Fruit fly (Drosophila melanogaster) whole organism, wandering third instar larva: ENCODE data around the gene Ldaf1.

Experiments
- Abd-B ChIP-seq: fragments of >200 bp; optimal IDR thresholded peaks from 2 replicates; lab custom pipeline; 2017; ENCODE audit warnings: missing biosample characterization, missing genetic modification characterization
- CG32264 ChIP-seq: fragments of 200-800 bp; sonication (Bioruptor generic); optimal IDR thresholded peaks from 2 replicates; lab custom pipeline; 2016; ENCODE audit warnings: missing biosample characterization, missing genetic modification characterization
- CG9705 ChIP-seq: fragments of 200-800 bp; sonication (Bioruptor generic); optimal IDR thresholded peaks from 2 replicates; lab custom pipeline; 2018; ENCODE audit warnings: missing biosample characterization, mild to moderate bottlenecking, missing genetic modification characterization
- CrebA ChIP-seq: fragments of 200-800 bp; sonication (Bioruptor generic); optimal IDR thresholded peaks from 2 replicates; lab custom pipeline; 2016; ENCODE audit warnings: missing biosample characterization, mild to moderate bottlenecking, missing genetic modification characterization, borderline replicate concordance
- Dfd ChIP-seq: fragments of >200 bp; optimal IDR thresholded peaks from 2 replicates; lab custom pipeline; 2017; ENCODE audit warnings: missing biosample characterization, missing genetic modification characterization
- Dif ChIP-seq: fragments of 200-275, 200-300 bp; sonication (Bioruptor generic); optimal IDR thresholded peaks from 2 replicates; lab custom pipeline; 2018; ENCODE audit warnings: missing biosample characterization, missing genetic modification characterization; ENCODE audit not compliant: partially characterized antibody
- GATAd ChIP-seq: sonication (Bioruptor generic); optimal IDR thresholded peaks from 2 replicates; lab custom pipeline; 2016; ENCODE audit warnings: missing biosample characterization, missing genetic modification characterization
- HLH106 ChIP-seq: fragments of 200-800 bp; optimal IDR thresholded peaks from 3 replicates; lab custom pipeline; 2019; ENCODE audit warnings: missing biosample characterization, mild to moderate bottlenecking, missing genetic modification characterization, moderate library complexity
- Hnf4 ChIP-seq: fragments of 200-800 bp; sonication (Bioruptor generic); optimal IDR thresholded peaks from 2 replicates; lab custom pipeline; 2016; ENCODE audit warnings: missing biosample characterization, mild to moderate bottlenecking, missing genetic modification characterization
- Hr78 ChIP-seq: fragments of >200 bp; optimal IDR thresholded peaks from 2 replicates; lab custom pipeline; 2017; ENCODE audit warnings: missing biosample characterization, missing genetic modification characterization
- Hr83 ChIP-seq: fragments of 200-300 bp; sonication (Bioruptor generic); optimal IDR thresholded peaks from 2 replicates; lab custom pipeline; 2016; ENCODE audit warnings: missing biosample characterization, mild to moderate bottlenecking, missing genetic modification characterization, moderate library complexity; ENCODE audit not compliant: poor library complexity, severe bottlenecking
- Jra ChIP-seq: sonication (Bioruptor generic); optimal IDR thresholded peaks from 2 replicates; lab custom pipeline; 2016; ENCODE audit warnings: missing biosample characterization, missing genetic modification characterization
- Mio ChIP-seq: sonication (Bioruptor generic); optimal IDR thresholded peaks from 2 replicates; lab custom pipeline; 2016; ENCODE audit warnings: missing biosample characterization, missing genetic modification characterization
- Myc ChIP-seq: fragments of >200 bp; optimal IDR thresholded peaks from 2 replicates; lab custom pipeline; 2017
- N ChIP-seq: fragments of >200 bp; optimal IDR thresholded peaks from 2 replicates; lab custom pipeline; 2018; ENCODE audit warnings: missing biosample characterization, missing external identifiers, missing genetic modification characterization
- Rel ChIP-seq, 2 experiments: fragments of 200-800 bp; sonication (Bioruptor generic) in 1 of 2; optimal IDR thresholded peaks; 2 replicates in 1 of 2; 3 replicates in 1 of 2; lab custom pipeline; 2016 to 2019; ENCODE audit warnings: mild to moderate bottlenecking in 2 of 2, missing biosample characterization in 2 of 2, missing genetic modification characterization in 2 of 2, moderate library complexity in 1 of 2
- Sp1 ChIP-seq: fragments of 200-800 bp; sonication (Bioruptor generic); optimal IDR thresholded peaks from 3 replicates; lab custom pipeline; 2019; ENCODE audit warnings: missing biosample characterization, mild to moderate bottlenecking, missing genetic modification characterization, moderate library complexity
- Vsx2 ChIP-seq: fragments of 200-300, 225-300 bp; sonication (Bioruptor generic); optimal IDR thresholded peaks from 2 replicates; lab custom pipeline; 2018; ENCODE audit warnings: missing biosample characterization, missing genetic modification characterization; ENCODE audit not compliant: partially characterized antibody
- br ChIP-seq: fragments of 200-800 bp; sonication (Bioruptor generic); optimal IDR thresholded peaks from 2 replicates; lab custom pipeline; 2016; ENCODE audit warnings: missing biosample characterization, missing genetic modification characterization
- dl ChIP-seq, 2 experiments: fragments of 175-275, 200-275 bp in 1 of 2; fragments of 200-275 bp in 1 of 2; sonication (Bioruptor generic); optimal IDR thresholded peaks; lab custom pipeline; 2018; ENCODE audit warnings: mild to moderate bottlenecking in 2 of 2, missing biosample characterization in 2 of 2, missing genetic modification characterization in 2 of 2, moderate library complexity in 2 of 2; ENCODE audit not compliant: partially characterized antibody in 2 of 2, insufficient read depth in 1 of 2
- dsf ChIP-seq: sonication (Bioruptor generic); optimal IDR thresholded peaks from 2 replicates; lab custom pipeline; 2016; ENCODE audit warnings: missing biosample characterization, missing genetic modification characterization, borderline replicate concordance
- ey ChIP-seq: fragments of 200-800 bp; sonication (Bioruptor generic); optimal IDR thresholded peaks from 2 replicates; lab custom pipeline; 2016; ENCODE audit warnings: missing biosample characterization, missing genetic modification characterization
- foxo ChIP-seq, 2 experiments: fragments of 200-800 bp; sonication (Bioruptor generic); optimal IDR thresholded peaks; 2 replicates in 1 of 2; 3 replicates in 1 of 2; lab custom pipeline; 2016 to 2017; ENCODE audit warnings: missing biosample characterization in 2 of 2, missing genetic modification characterization in 2 of 2
- fru ChIP-seq: fragments of 200-800 bp; sonication (Bioruptor generic); optimal IDR thresholded peaks from 3 replicates; lab custom pipeline; 2016; ENCODE audit warnings: missing biosample characterization, mild to moderate bottlenecking, missing genetic modification characterization
- h ChIP-seq: fragments of 200-800 bp; sonication (Bioruptor generic); optimal IDR thresholded peaks from 3 replicates; lab custom pipeline; 2016; ENCODE audit warnings: missing biosample characterization, mild to moderate bottlenecking, missing genetic modification characterization
- jim ChIP-seq: fragments of 175-275, 200-325 bp; sonication (Bioruptor generic); optimal IDR thresholded peaks from 2 replicates; lab custom pipeline; 2016; ENCODE audit warnings: missing biosample characterization, mild to moderate bottlenecking, missing genetic modification characterization
- lola ChIP-seq: fragments of >200 bp; optimal IDR thresholded peaks from 2 replicates; lab custom pipeline; 2017; ENCODE audit warnings: missing biosample characterization, missing genetic modification characterization
- psq ChIP-seq: fragments of 200-800 bp; sonication (Bioruptor generic); optimal IDR thresholded peaks from 3 replicates; lab custom pipeline; 2017; ENCODE audit warnings: missing biosample characterization, mild to moderate bottlenecking, missing genetic modification characterization, moderate library complexity
- rgr ChIP-seq: fragments of 200-800 bp; sonication (Bioruptor generic); optimal IDR thresholded peaks from 3 replicates; lab custom pipeline; 2016; ENCODE audit warnings: missing biosample characterization, mild to moderate bottlenecking, missing genetic modification characterization
- sage ChIP-seq: fragments of 200-800 bp; sonication (Bioruptor generic); optimal IDR thresholded peaks from 2 replicates; lab custom pipeline; 2016; ENCODE audit warnings: missing biosample characterization, mild to moderate bottlenecking, missing genetic modification characterization
- sv ChIP-seq: fragments of 200-800 bp; sonication (Bioruptor generic); optimal IDR thresholded peaks from 3 replicates; lab custom pipeline; 2016; ENCODE audit warnings: missing biosample characterization, missing genetic modification characterization
- tai ChIP-seq: sonication (Bioruptor generic); optimal IDR thresholded peaks from 2 replicates; lab custom pipeline; 2016; ENCODE audit warnings: missing biosample characterization, missing genetic modification characterization
- usp ChIP-seq: fragments of >200 bp; optimal IDR thresholded peaks from 2 replicates; lab custom pipeline; 2017; ENCODE audit warnings: missing biosample characterization, missing genetic modification characterization
- woc ChIP-seq: sonication (Bioruptor generic); optimal IDR thresholded peaks from 2 replicates; lab custom pipeline; 2016; ENCODE audit warnings: missing biosample characterization, mild to moderate bottlenecking, missing genetic modification characterization

The Ldaf1 gene

dm6 chrX:1903968-1904367 lies 2.3 kb upstream of the Ldaf1 start:
- TF ChIP-seq lola (no peak), GATAd (GFP tag; lab: Kevin White, UChicago) (no peak), Rel (GFP tag; optimal IDR thresholded peaks at IDR 0.05; lab: Kevin White, UChicago) (no peak), Rel (tag; optimal IDR thresholded peaks at IDR 0.05; lab: Kevin White, UChicago) (no peak), fru (no peak), N (GFP tag; lab: Kevin White, UChicago) (no peak), Mio (GFP tag; lab: Kevin White, UChicago) (no peak), psq (GFP tag; lab: Kevin White, UChicago) (no peak), tai (GFP tag; lab: Kevin White, UChicago) (no peak)

dm6 chrX:1903077-1903476 lies 1.4 kb upstream of the Ldaf1 start, which contains the start of gene CG32801:
Gene CG32801, minus strand, starts transcription at chrX:1903177.
- TF ChIP-seq Myc (lab: Kevin White, UChicago), result no peak
- no peak for TF ChIP-seq Hr78
- TF ChIP-seq ey (GFP tag; lab: Kevin White, UChicago), result no peak
- TF ChIP-seq psq (GFP tag; lab: Kevin White, UChicago), result no peak
- no peak for TF ChIP-seq Rel (GFP tag; optimal IDR thresholded peaks at IDR 0.05; lab: Kevin White, UChicago)
- TF ChIP-seq Rel (tag; optimal IDR thresholded peaks at IDR 0.05; lab: Kevin White, UChicago), result no peak
- no peak for TF ChIP-seq Dfd (GFP tag; lab: Kevin White, UChicago)
- no peak for TF ChIP-seq sv (GFP tag; lab: Kevin White, UChicago)
- no peak for TF ChIP-seq Jra (GFP tag; lab: Kevin White, UChicago)
- TF ChIP-seq N (GFP tag; lab: Kevin White, UChicago), result no peak
- no peak for TF ChIP-seq tai (GFP tag; lab: Kevin White, UChicago)
- no peak for TF ChIP-seq woc (GFP tag; lab: Kevin White, UChicago)
- TF ChIP-seq sage, result no peak
- TF ChIP-seq Hr83 (GFP tag; lab: Kevin White, UChicago), result no peak
- no peak for TF ChIP-seq Abd-B (GFP tag; lab: Kevin White, UChicago)
- no peak for TF ChIP-seq Dif (GFP tag; lab: Kevin White, UChicago)
- TF ChIP-seq rgr (GFP tag; lab: Kevin White, UChicago), result no peak

- TF ChIP-seq foxo (GFP tag; optimal IDR thresholded peaks at IDR 0.05; lab: Kevin White, UChicago) (peak in 1 of 2 experiments; percentile 19), psq (GFP tag; lab: Kevin White, UChicago) (peak; percentile 1), h (GFP tag; lab: Kevin White, UChicago) (peak; percentile 8), GATAd (GFP tag; lab: Kevin White, UChicago) (no peak), br (peak; percentile 14), Hnf4 (peak; percentile 2), CrebA (GFP tag; lab: Kevin White, UChicago) (no peak), HLH106 (tag; lab: Kevin White, UChicago) (peak; percentile 15), ey (GFP tag; lab: Kevin White, UChicago) (peak; percentile 37), Rel (GFP tag; optimal IDR thresholded peaks at IDR 0.05; lab: Kevin White, UChicago) (no peak), Rel (tag; optimal IDR thresholded peaks at IDR 0.05; lab: Kevin White, UChicago) (peak; percentile 98), rgr (GFP tag; lab: Kevin White, UChicago) (peak; percentile 47), N (GFP tag; lab: Kevin White, UChicago) (no peak), Jra (GFP tag; lab: Kevin White, UChicago) (peak; percentile 41)
- TF ChIP-seq, all 38 proteins: peak for 10
These were observed 1.4 kb downstream of the Ldaf1 start, which contains the start of gene arm for dm6 chrX:1900123-1900818. Gene arm, minus strand, starts transcription at chrX:1900646.

dm6 chrX:1899445-1900085 lies 2.1 kb downstream of the Ldaf1 start:
- peak; percentile 35 for TF ChIP-seq Dif (GFP tag; lab: Kevin White, UChicago)
- no peak for TF ChIP-seq sage
- TF ChIP-seq Mio (GFP tag; lab: Kevin White, UChicago), result no peak
- peak; percentile 55 for TF ChIP-seq N (GFP tag; lab: Kevin White, UChicago)

dm6 chrX:1897384-1897783 lies 4.3 kb downstream of the Ldaf1 start:
- TF ChIP-seq Vsx2 (GFP tag; lab: Kevin White, UChicago) (no peak), Abd-B (GFP tag; lab: Kevin White, UChicago) (no peak), GATAd (GFP tag; lab: Kevin White, UChicago) (no peak), fru (peak; percentile 45), ey (GFP tag; lab: Kevin White, UChicago) (peak; percentile 54), CrebA (GFP tag; lab: Kevin White, UChicago) (no peak), psq (GFP tag; lab: Kevin White, UChicago) (no peak), Sp1 (GFP tag; lab: Kevin White, UChicago) (peak; percentile 43), h (GFP tag; lab: Kevin White, UChicago) (peak; percentile 56), Jra (GFP tag; lab: Kevin White, UChicago) (no peak), rgr (GFP tag; lab: Kevin White, UChicago) (no peak), br (no peak), CG9705 (GFP tag; lab: Kevin White, UChicago) (no peak), sage (no peak), jim (GFP tag; lab: Kevin White, UChicago) (no peak), Dfd (GFP tag; lab: Kevin White, UChicago) (no peak), CG32264 (GFP tag; lab: Kevin White, UChicago) (no peak), sv (GFP tag; lab: Kevin White, UChicago) (no peak), usp (GFP tag; lab: Kevin White, UChicago) (no peak), dl (GFP tag; optimal IDR thresholded peaks at IDR 0.05; lab: Kevin White, UChicago; ENCODE audit: insufficient read depth in 1 of 2, partially characterized antibody in 2 of 2) (no peak), dsf (GFP tag; lab: Kevin White, UChicago) (no peak), Myc (lab: Kevin White, UChicago) (no peak), lola (no peak), N (GFP tag; lab: Kevin White, UChicago) (no peak)
